Worm (Caenorhabditis elegans) whole organism, early embryonic: ENCODE measurements around the gene F25D1.8.

Source experiments
- ama-1 ChIP-seq: fragments of 150-350 bp; optimal IDR thresholded peaks from 2 replicates; lab custom pipeline; 2014
- ceh-36 ChIP-seq: sonication (generic microtip); optimal IDR thresholded peaks from 2 replicates; lab custom pipeline; 2016; ENCODE audit warnings: missing genetic modification characterization, inconsistent platforms, missing compliant biosample characterization
- flt-1 ChIP-seq: fragments of 200-800 bp; sonication (Bioruptor generic); IDR thresholded peaks from 2 replicates; pipeline ENCODE4 v1.3.6; 2022; ENCODE audit warnings: missing genetic modification characterization, missing compliant biosample characterization
- hmbx-1 ChIP-seq: sonication (generic microtip); optimal IDR thresholded peaks from 2 replicates; lab custom pipeline; 2016; ENCODE audit warnings: mild to moderate bottlenecking, missing genetic modification characterization, missing compliant biosample characterization
- hnd-1 ChIP-seq: sonication (generic microtip); optimal IDR thresholded peaks from 2 replicates; lab custom pipeline; 2016; ENCODE audit warnings: missing genetic modification characterization, missing compliant biosample characterization

- TF ChIP-seq hnd-1: no peak
- TF ChIP-seq flt-1 (GFP tag; lab: Robert Waterston, UW): no peak
- TF ChIP-seq hmbx-1 (tag; lab: Kevin White, UChicago): no peak
- TF ChIP-seq ama-1: no peak
- no peak for TF ChIP-seq ceh-36 (tag; lab: Kevin White, UChicago)
Measured at ce11 chrV:10540024-10540423, 810 bp downstream of the F25D1.8 start, which contains the start of gene degt-1.
